Fruit fly (Drosophila melanogaster) whole organism, embryonic: ENCODE measurements around the gene CG3651.
A peak's percentile ranks its signal among the peaks of the same experiment; 100 is the strongest.

ENCODE experiments used
- CG10979 ChIP-seq: fragments of 200-800 bp; sonication (Bioruptor generic); optimal IDR thresholded peaks from 2 replicates; lab custom pipeline; 2018; ENCODE audit warnings: missing biosample characterization, mild to moderate bottlenecking, missing genetic modification characterization, moderate library complexity
- CG12942 ChIP-seq: fragments of 200-800 bp; sonication (Bioruptor generic); optimal IDR thresholded peaks from 3 replicates; lab custom pipeline; 2016; ENCODE audit warnings: missing biosample characterization, missing genetic modification characterization
- CG15696 ChIP-seq: fragments of 200-800 bp; sonication (Bioruptor generic); optimal IDR thresholded peaks from 2 replicates; lab custom pipeline; 2019; ENCODE audit warnings: missing biosample characterization, mild to moderate bottlenecking, missing genetic modification characterization, moderate library complexity
- CG1647 ChIP-seq: fragments of 200-800 bp; sonication (Bioruptor generic); optimal IDR thresholded peaks from 3 replicates; lab custom pipeline; 2016; ENCODE audit warnings: missing biosample characterization, missing genetic modification characterization
- CG16815 ChIP-seq: fragments of 200-800 bp; sonication (Bioruptor generic); optimal IDR thresholded peaks from 3 replicates; lab custom pipeline; 2017; ENCODE audit warnings: missing biosample characterization, mild to moderate bottlenecking, missing genetic modification characterization
- CG17912 ChIP-seq: fragments of 200-800 bp; sonication (Bioruptor generic); optimal IDR thresholded peaks from 2 replicates; lab custom pipeline; 2018; ENCODE audit warnings: missing biosample characterization, mild to moderate bottlenecking, missing genetic modification characterization
- CG3163 ChIP-seq: fragments of 200-800 bp; sonication (Bioruptor generic); optimal IDR thresholded peaks from 3 replicates; lab custom pipeline; 2016; ENCODE audit warnings: missing biosample characterization, missing genetic modification characterization
- CG34376 ChIP-seq: fragments of 200-800 bp; sonication (Bioruptor generic); optimal IDR thresholded peaks from 2 replicates; lab custom pipeline; 2018; ENCODE audit warnings: missing biosample characterization, mild to moderate bottlenecking, missing genetic modification characterization
- CG4424 ChIP-seq: fragments of 200-800 bp; sonication (Bioruptor generic); optimal IDR thresholded peaks from 3 replicates; lab custom pipeline; 2016; ENCODE audit warnings: missing biosample characterization, missing genetic modification characterization
- CG4617 ChIP-seq: fragments of 200-800 bp; sonication (Bioruptor generic); optimal IDR thresholded peaks from 3 replicates; lab custom pipeline; 2016; ENCODE audit warnings: missing biosample characterization, missing genetic modification characterization, borderline replicate concordance
- CG7271 ChIP-seq: fragments of 200-800 bp; sonication (Bioruptor generic); optimal IDR thresholded peaks from 2 replicates; lab custom pipeline; 2018; ENCODE audit warnings: missing biosample characterization, mild to moderate bottlenecking, missing genetic modification characterization, moderate library complexity
- E2f1 ChIP-seq: fragments of 200-800 bp; sonication (Bioruptor generic); IDR thresholded peaks from 2 replicates; pipeline ENCODE4 v1.3.6; 2022; ENCODE audit warnings: missing biosample characterization, missing genetic modification characterization
- E2f2 ChIP-seq: fragments of 200-800 bp; sonication (Bioruptor generic); IDR thresholded peaks from 2 replicates; pipeline ENCODE4 v1.3.6; 2022; ENCODE audit warnings: missing biosample characterization, missing genetic modification characterization
- Ets65A ChIP-seq: fragments of 200-800 bp; sonication (Bioruptor generic); peaks from one replicate; lab custom pipeline; 2016; ENCODE audit warnings: missing biosample characterization, missing genetic modification characterization
- Fer2 ChIP-seq: fragments of 200-800 bp; sonication (Bioruptor generic); optimal IDR thresholded peaks from 2 replicates; lab custom pipeline; 2018; ENCODE audit warnings: missing biosample characterization, mild to moderate bottlenecking, missing genetic modification characterization, moderate library complexity
- HmgZ ChIP-seq: fragments of 200-800 bp; sonication (Bioruptor generic); optimal IDR thresholded peaks from 2 replicates; lab custom pipeline; 2018; ENCODE audit warnings: missing biosample characterization, mild to moderate bottlenecking, missing genetic modification characterization
- Hsf ChIP-seq: fragments of 200-800 bp; sonication (Bioruptor generic); optimal IDR thresholded peaks from 3 replicates; lab custom pipeline; 2016; ENCODE audit warnings: missing biosample characterization, missing genetic modification characterization
- MTF-1 ChIP-seq: fragments of 200-800 bp; sonication (Bioruptor generic); optimal IDR thresholded peaks from 2 replicates; lab custom pipeline; 2018; ENCODE audit warnings: missing biosample characterization, mild to moderate bottlenecking, missing genetic modification characterization, borderline replicate concordance
- NC2β ChIP-seq: fragments of 200-800 bp; sonication (Bioruptor generic); optimal IDR thresholded peaks from 2 replicates; lab custom pipeline; 2016; ENCODE audit warnings: missing biosample characterization, missing genetic modification characterization
- PHDP ChIP-seq: fragments of 200-800 bp; sonication (Bioruptor generic); optimal IDR thresholded peaks from 3 replicates; lab custom pipeline; 2018; ENCODE audit warnings: missing biosample characterization, mild to moderate bottlenecking, missing genetic modification characterization, moderate library complexity
- Pdp1 ChIP-seq, 2 experiments: fragments of 200-800 bp; sonication (Bioruptor generic); optimal IDR thresholded peaks; 3 replicates each; lab custom pipeline; 2016; ENCODE audit warnings: missing biosample characterization in 2 of 2, missing genetic modification characterization in 2 of 2, mild to moderate bottlenecking in 1 of 2, moderate library complexity in 1 of 2
- Rfx ChIP-seq: fragments of 200-800 bp; sonication (Bioruptor generic); IDR thresholded peaks from 2 replicates; pipeline ENCODE4 v1.3.6; 2022; ENCODE audit warnings: missing biosample characterization, missing genetic modification characterization
- Ssrp ChIP-seq: fragments of 200-800 bp; sonication (Bioruptor generic); optimal IDR thresholded peaks from 2 replicates; lab custom pipeline; 2018; ENCODE audit warnings: missing biosample characterization, mild to moderate bottlenecking, missing genetic modification characterization, moderate library complexity
- cad ChIP-seq: fragments of >200 bp; optimal IDR thresholded peaks from 2 replicates; lab custom pipeline; 2017; ENCODE audit warnings: missing biosample characterization, missing genetic modification characterization
- cg ChIP-seq: fragments of 200-800 bp; sonication (Bioruptor generic); optimal IDR thresholded peaks from 3 replicates; lab custom pipeline; 2019; ENCODE audit warnings: missing biosample characterization, mild to moderate bottlenecking, missing genetic modification characterization, moderate library complexity
- corto ChIP-seq: fragments of 200-800 bp; sonication (Bioruptor generic); optimal IDR thresholded peaks from 2 replicates; lab custom pipeline; 2016; ENCODE audit warnings: missing biosample characterization, mild to moderate bottlenecking, missing genetic modification characterization, moderate library complexity
- croc ChIP-seq: fragments of 200-800 bp; sonication (Bioruptor generic); conservative IDR thresholded peaks from 3 replicates; pipeline ENCODE4 v1.3.6; 2022; ENCODE audit warnings: missing biosample characterization, missing genetic modification characterization
- da ChIP-seq: fragments of 200-800 bp; sonication (Bioruptor generic); optimal IDR thresholded peaks from 2 replicates; lab custom pipeline; 2016; ENCODE audit warnings: missing biosample characterization, missing genetic modification characterization
- en ChIP-seq: fragments of 200-800 bp; sonication (Bioruptor generic); optimal IDR thresholded peaks from 2 replicates; lab custom pipeline; 2016; ENCODE audit warnings: missing biosample characterization, missing genetic modification characterization
- gcm ChIP-seq: fragments of 200-800 bp; sonication (Bioruptor generic); optimal IDR thresholded peaks from 2 replicates; lab custom pipeline; 2019; ENCODE audit warnings: missing biosample characterization, mild to moderate bottlenecking, missing genetic modification characterization, moderate library complexity
- gcm2 ChIP-seq: fragments of 200-800 bp; sonication (Bioruptor generic); optimal IDR thresholded peaks from 2 replicates; lab custom pipeline; 2016; ENCODE audit warnings: missing biosample characterization, missing genetic modification characterization
- gro ChIP-seq: fragments of 200-800 bp; sonication (Bioruptor generic); optimal IDR thresholded peaks from 2 replicates; lab custom pipeline; 2016; ENCODE audit warnings: missing biosample characterization, missing genetic modification characterization
- inv ChIP-seq: fragments of 200-800 bp; sonication (Bioruptor generic); IDR thresholded peaks from 2 replicates; pipeline ENCODE4 v1.3.6; 2022; ENCODE audit warnings: missing biosample characterization, missing genetic modification characterization; ENCODE audit not compliant: partially characterized antibody
- kay ChIP-seq: fragments of 200-800 bp; sonication (Bioruptor generic); optimal IDR thresholded peaks from 2 replicates; lab custom pipeline; 2016; ENCODE audit warnings: missing biosample characterization, missing genetic modification characterization
- kni ChIP-seq: fragments of 200-800 bp; sonication (Bioruptor generic); optimal IDR thresholded peaks from 3 replicates; lab custom pipeline; 2017; ENCODE audit warnings: mild to moderate bottlenecking, missing biosample characterization, missing genetic modification reagents, missing genetic modification characterization
- mirr ChIP-seq: fragments of 200-800 bp; sonication (Bioruptor generic); optimal IDR thresholded peaks from 3 replicates; lab custom pipeline; 2018; ENCODE audit warnings: missing biosample characterization, mild to moderate bottlenecking, missing genetic modification characterization
- pita ChIP-seq: fragments of 200-800 bp; sonication (Bioruptor generic); optimal IDR thresholded peaks from 2 replicates; lab custom pipeline; 2017; ENCODE audit warnings: missing biosample characterization, mild to moderate bottlenecking, missing genetic modification characterization
- pros ChIP-seq: fragments of 200-800 bp; sonication (Bioruptor generic); optimal IDR thresholded peaks from 3 replicates; lab custom pipeline; 2019; ENCODE audit warnings: missing biosample characterization, mild to moderate bottlenecking, missing genetic modification characterization, moderate library complexity
- repo ChIP-seq: fragments of 200-800 bp; sonication (Bioruptor generic); optimal IDR thresholded peaks from 2 replicates; lab custom pipeline; 2016; ENCODE audit warnings: missing biosample characterization, missing genetic modification characterization
- sim ChIP-seq: fragments of 200-800 bp; sonication (Bioruptor generic); IDR thresholded peaks from 2 replicates; pipeline ENCODE4 v1.3.6; 2022; ENCODE audit warnings: missing biosample characterization, missing genetic modification characterization
- tgo ChIP-seq: fragments of 200-800 bp; sonication (Bioruptor generic); IDR thresholded peaks from 3 replicates; pipeline ENCODE4 v1.3.6; 2022; ENCODE audit warnings: missing biosample characterization, missing genetic modification characterization
- toy ChIP-seq: fragments of 200-800 bp; sonication (Bioruptor generic); IDR thresholded peaks from 2 replicates; pipeline ENCODE4 v1.3.6; 2022; ENCODE audit warnings: missing biosample characterization, missing genetic modification characterization
- unc-4 ChIP-seq: fragments of 200-800 bp; sonication (Bioruptor generic); IDR thresholded peaks from 2 replicates; pipeline ENCODE4 v1.3.6; 2022; ENCODE audit warnings: missing biosample characterization, missing genetic modification characterization; ENCODE audit not compliant: partially characterized antibody
- vvl ChIP-seq: fragments of 200-800 bp; sonication (Bioruptor generic); IDR thresholded peaks from 2 replicates; pipeline ENCODE4 v1.3.6; 2022; ENCODE audit warnings: missing biosample characterization, missing genetic modification characterization
- wor ChIP-seq: fragments of 200-800 bp; sonication (Bioruptor generic); IDR thresholded peaks from 2 replicates; pipeline ENCODE4 v1.3.6; 2022; ENCODE audit warnings: missing biosample characterization, missing genetic modification characterization

Gene CG3651

DNA sequence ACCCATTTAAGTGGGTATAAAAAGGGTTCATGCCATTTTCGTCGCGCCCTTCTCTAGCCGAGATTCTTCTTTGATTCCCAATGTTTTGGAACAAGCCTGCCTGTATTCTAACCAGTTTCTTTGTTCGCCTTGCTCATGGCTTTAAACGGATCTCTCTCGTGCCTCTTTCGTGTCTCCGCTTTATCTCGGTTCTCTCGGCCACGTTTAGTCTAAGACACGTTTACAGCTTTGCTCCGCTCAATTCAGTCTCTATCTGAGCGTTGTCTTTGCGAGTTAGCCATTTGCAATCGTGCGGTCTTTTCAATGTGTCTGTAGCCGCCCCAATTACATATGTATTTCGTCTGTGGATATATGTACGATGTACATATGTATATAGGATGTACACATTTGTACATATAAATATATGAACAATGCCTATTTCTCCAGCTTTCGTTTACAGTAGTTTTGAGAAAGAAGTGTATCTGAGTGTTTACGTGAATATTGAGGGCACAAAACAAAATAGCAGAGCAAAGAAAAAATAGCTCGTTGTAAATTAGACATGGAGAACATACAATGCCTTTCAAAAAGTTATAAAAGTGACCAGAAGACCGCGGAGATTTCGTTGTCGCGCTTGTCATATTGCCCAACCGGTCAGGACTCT lies 13.1 kb downstream of the CG3651 start (continued):
- TF ChIP-seq CG7271 (tag; lab: Kevin White, UChicago) (no peak), da (no peak), en (GFP tag; lab: Kevin White, UChicago) (no peak), Pdp1 (GFP tag; optimal IDR thresholded peaks at IDR 0.05; lab: Kevin White, UChicago) (no peak), kay (GFP tag; lab: Kevin White, UChicago) (no peak), MTF-1 (GFP tag; lab: Kevin White, UChicago) (no peak), gcm2 (GFP tag; lab: Kevin White, UChicago) (no peak), NC2β (GFP tag; lab: Kevin White, UChicago) (no peak), CG12942 (GFP tag; lab: Kevin White, UChicago) (no peak), HmgZ (tag; lab: Kevin White, UChicago) (no peak), CG15696 (tag; lab: Kevin White, UChicago) (no peak), CG3163 (peak; percentile 9), tgo (no peak), gcm (GFP tag; lab: Kevin White, UChicago) (no peak), inv (no peak), E2f1 (GFP tag; lab: Robert Waterston, UW) (no peak), mirr (GFP tag; lab: Kevin White, UChicago) (peak; percentile 16), CG4617 (GFP tag; lab: Kevin White, UChicago) (no peak), Rfx (no peak), pita (no peak), corto (GFP tag; lab: Kevin White, UChicago) (peak; percentile 23), pros (GFP tag; lab: Kevin White, UChicago) (peak; percentile 25), Hsf (GFP tag; lab: Kevin White, UChicago) (no peak), CG4424 (no peak), kni (peak; percentile 53), Fer2 (tag; lab: Kevin White, UChicago) (no peak), unc-4 (GFP tag; lab: Robert Waterston, UW) (no peak), CG16815 (GFP tag; lab: Kevin White, UChicago) (no peak), CG1647 (GFP tag; lab: Kevin White, UChicago) (no peak), sim (no peak), CG17912 (GFP tag; lab: Kevin White, UChicago) (no peak), E2f2 (GFP tag; lab: Robert Waterston, UW) (0 out of 2 replicates have a peak, but pooled peaks have one; percentile 9), Ssrp (tag; lab: Kevin White, UChicago) (no peak), CG10979 (tag; lab: Kevin White, UChicago) (no peak), wor (GFP tag; lab: Robert Waterston, UW) (no peak), gro (GFP tag; lab: Kevin White, UChicago) (peak; percentile 25), PHDP (tag; lab: Kevin White, UChicago) (no peak), cg (GFP tag; lab: Kevin White, UChicago) (peak; percentile 52), repo (GFP tag; lab: Kevin White, UChicago) (no peak), croc (GFP tag; lab: Robert Waterston, UW) (no peak), vvl (GFP tag; lab: Robert Waterston, UW) (peak; percentile 24; the same call in 1 of the 2 replicates), toy (no peak), CG34376 (GFP tag; lab: Kevin White, UChicago) (no peak), Ets65A (GFP tag; lab: Kevin White, UChicago) (no peak), cad (GFP tag; lab: Kevin White, UChicago) (no peak)
- TF ChIP-seq, all 482 proteins: peak for 30
